Fruit fly (Drosophila melanogaster): ENCODE data around the gene ind.

- no peak for TF ChIP-seq Myc (optimal IDR thresholded peaks at IDR 0.05)
- no peak for TF ChIP-seq h (optimal IDR thresholded peaks at IDR 0.05)
- no peak for TF ChIP-seq insv (optimal IDR thresholded peaks at IDR 0.05)
- TF ChIP-seq ttk (optimal IDR thresholded peaks at IDR 0.05), result no peak
- TF ChIP-seq Sin3A (optimal IDR thresholded peaks at IDR 0.05), result no peak
Measured at dm6 chr3L:15035585-15035984, 8.1 kb downstream of the ind start.
